Fruit fly (Drosophila melanogaster) whole organism, embryonic: Measurements from ENCODE around the gene CG31807.

Source experiments
- Bteb2 ChIP-seq: fragments of 200-800 bp; sonication (Bioruptor generic); optimal IDR thresholded peaks from 2 replicates; lab custom pipeline; 2016; ENCODE audit warnings: missing biosample characterization, missing genetic modification characterization
- CG10267 ChIP-seq: fragments of 200-800 bp; sonication (Bioruptor generic); optimal IDR thresholded peaks from 2 replicates; lab custom pipeline; 2018; ENCODE audit warnings: missing biosample characterization, mild to moderate bottlenecking, missing genetic modification characterization, moderate library complexity
- CG10654 ChIP-seq: fragments of 200-800 bp; sonication (Bioruptor generic); optimal IDR thresholded peaks from 2 replicates; lab custom pipeline; 2016; ENCODE audit warnings: missing biosample characterization, missing genetic modification characterization
- CG11560 ChIP-seq: fragments of 200-800 bp; sonication (Bioruptor generic); IDR thresholded peaks from 3 replicates; pipeline ENCODE4 v1.3.6; 2022; ENCODE audit warnings: missing biosample characterization, missing genetic modification characterization
- CG12391 ChIP-seq: fragments of 200-800 bp; sonication (Bioruptor generic); optimal IDR thresholded peaks from 3 replicates; lab custom pipeline; 2018; ENCODE audit warnings: missing biosample characterization, mild to moderate bottlenecking, missing genetic modification characterization, moderate library complexity
- CG14965 ChIP-seq: fragments of 200-800 bp; sonication (Bioruptor generic); optimal IDR thresholded peaks from 2 replicates; lab custom pipeline; 2016; ENCODE audit warnings: missing biosample characterization, missing genetic modification characterization, borderline replicate concordance
- CG15601 ChIP-seq: fragments of 200-800 bp; sonication (Bioruptor generic); optimal IDR thresholded peaks from 3 replicates; lab custom pipeline; 2019; ENCODE audit warnings: missing biosample characterization, mild to moderate bottlenecking, missing genetic modification characterization, moderate library complexity
- CG2202 ChIP-seq: fragments of 200-800 bp; sonication (Bioruptor generic); optimal IDR thresholded peaks from 2 replicates; lab custom pipeline; 2018; ENCODE audit warnings: missing biosample characterization, mild to moderate bottlenecking, missing genetic modification characterization
- CG31388 ChIP-seq: fragments of 200-800 bp; sonication (Bioruptor generic); optimal IDR thresholded peaks from 2 replicates; lab custom pipeline; 2016; ENCODE audit warnings: missing biosample characterization, missing genetic modification characterization
- CG34224 ChIP-seq: fragments of 200-800 bp; sonication (Bioruptor generic); IDR thresholded peaks from 3 replicates; pipeline ENCODE4 v1.3.6; 2022; ENCODE audit warnings: missing biosample characterization, missing genetic modification characterization; ENCODE audit not compliant: partially characterized antibody
- CG4328 ChIP-seq: fragments of 200-800 bp; sonication (Bioruptor generic); optimal IDR thresholded peaks from 3 replicates; lab custom pipeline; 2017; ENCODE audit warnings: missing biosample characterization, missing genetic modification reagents, missing genetic modification characterization
- CG4617 ChIP-seq: fragments of 200-800 bp; sonication (Bioruptor generic); optimal IDR thresholded peaks from 3 replicates; lab custom pipeline; 2016; ENCODE audit warnings: missing biosample characterization, missing genetic modification characterization, borderline replicate concordance
- CG5953 ChIP-seq: fragments of 200-800 bp; sonication (Bioruptor generic); IDR thresholded peaks from 2 replicates; pipeline ENCODE4 v1.3.6; 2022; ENCODE audit warnings: missing biosample characterization, missing genetic modification characterization
- CG6765 ChIP-seq: fragments of 200-800 bp; sonication (Bioruptor generic); optimal IDR thresholded peaks from 3 replicates; lab custom pipeline; 2017; ENCODE audit warnings: missing biosample characterization, mild to moderate bottlenecking, missing genetic modification characterization
- CG6854 ChIP-seq: fragments of 200-800 bp; sonication (Bioruptor generic); optimal IDR thresholded peaks from 3 replicates; lab custom pipeline; 2017; ENCODE audit warnings: missing biosample characterization, mild to moderate bottlenecking, missing genetic modification characterization
- CG8281 ChIP-seq: fragments of 200-800 bp; sonication (Bioruptor generic); optimal IDR thresholded peaks from 2 replicates; lab custom pipeline; 2018; ENCODE audit warnings: missing biosample characterization, mild to moderate bottlenecking, missing genetic modification characterization, moderate library complexity
- Dip3 ChIP-seq: fragments of 200-800 bp; sonication (Bioruptor generic); optimal IDR thresholded peaks from 3 replicates; lab custom pipeline; 2016; ENCODE audit warnings: missing biosample characterization, missing genetic modification characterization
- Dll ChIP-seq: fragments of 200-800 bp; sonication (Bioruptor generic); IDR thresholded peaks from 4 replicates; pipeline ENCODE4 v1.3.6; 2022; ENCODE audit warnings: missing biosample characterization, missing genetic modification characterization; ENCODE audit not compliant: partially characterized antibody
- Dp ChIP-seq: fragments of 200-800 bp; sonication (Bioruptor generic); optimal IDR thresholded peaks from 2 replicates; lab custom pipeline; 2018; ENCODE audit warnings: missing biosample characterization, mild to moderate bottlenecking, missing genetic modification characterization, moderate library complexity
- Drgx ChIP-seq: fragments of 200-800 bp; sonication (Bioruptor generic); IDR thresholded peaks from 2 replicates; pipeline ENCODE4 v1.3.6; 2022; ENCODE audit warnings: missing biosample characterization, missing genetic modification characterization
- Ets97D ChIP-seq: fragments of 200-800 bp; sonication (Bioruptor generic); optimal IDR thresholded peaks from 3 replicates; lab custom pipeline; 2016; ENCODE audit warnings: missing biosample characterization, missing genetic modification characterization
- H15 ChIP-seq: fragments of 200-800 bp; sonication (Bioruptor generic); IDR thresholded peaks from 3 replicates; pipeline ENCODE4 v1.3.6; 2022; ENCODE audit warnings: missing biosample characterization, missing genetic modification characterization
- Lhr ChIP-seq: fragments of 200-800 bp; sonication (Bioruptor generic); optimal IDR thresholded peaks from 3 replicates; lab custom pipeline; 2017; ENCODE audit warnings: mild to moderate bottlenecking, missing biosample characterization, missing genetic modification reagents, missing genetic modification characterization
- MBD-R2 ChIP-seq: fragments of 200-800 bp; sonication (Bioruptor generic); IDR thresholded peaks from 2 replicates; pipeline ENCODE4 v1.3.6; 2022; ENCODE audit warnings: missing biosample characterization, missing genetic modification characterization
- MESR4 ChIP-seq: fragments of 200-800 bp; sonication (Bioruptor generic); optimal IDR thresholded peaks from 2 replicates; lab custom pipeline; 2018; ENCODE audit warnings: missing biosample characterization, mild to moderate bottlenecking, missing genetic modification characterization, moderate library complexity
- Med ChIP-seq: fragments of 200-800 bp; sonication (Bioruptor generic); peaks from one replicate; lab custom pipeline; 2016; ENCODE audit warnings: missing biosample characterization, missing genetic modification characterization, mild to moderate bottlenecking, inconsistent platforms, moderate library complexity
- NK7.1 ChIP-seq: fragments of 200-800 bp; sonication (Bioruptor generic); optimal IDR thresholded peaks from 3 replicates; lab custom pipeline; 2016; ENCODE audit warnings: missing biosample characterization, missing genetic modification characterization
- Nf-YB ChIP-seq: fragments of 200-800 bp; sonication (Bioruptor generic); optimal IDR thresholded peaks from 3 replicates; lab custom pipeline; 2019; ENCODE audit warnings: missing biosample characterization, mild to moderate bottlenecking, missing genetic modification characterization, moderate library complexity
- ab ChIP-seq: fragments of 200-800 bp; sonication (Bioruptor generic); optimal IDR thresholded peaks from 2 replicates; lab custom pipeline; 2016; ENCODE audit warnings: missing biosample characterization, missing genetic modification characterization
- ash1 ChIP-seq: fragments of 200-800 bp; sonication (Bioruptor generic); optimal IDR thresholded peaks from 2 replicates; lab custom pipeline; 2018; ENCODE audit warnings: missing biosample characterization, mild to moderate bottlenecking, missing genetic modification characterization
- ato ChIP-seq: fragments of 200-800 bp; sonication (Bioruptor generic); IDR thresholded peaks from 2 replicates; pipeline ENCODE4 v1.3.6; 2022; ENCODE audit warnings: missing biosample characterization, missing genetic modification characterization; ENCODE audit not compliant: partially characterized antibody
- bcd ChIP-seq: fragments of 200-800 bp; sonication (Bioruptor generic); optimal IDR thresholded peaks from 2 replicates; lab custom pipeline; 2017; ENCODE audit warnings: missing biosample characterization, mild to moderate bottlenecking, missing genetic modification characterization
- br ChIP-seq: fragments of >200 bp; optimal IDR thresholded peaks from 2 replicates; lab custom pipeline; 2017
- croc ChIP-seq: fragments of 200-800 bp; sonication (Bioruptor generic); conservative IDR thresholded peaks from 3 replicates; pipeline ENCODE4 v1.3.6; 2022; ENCODE audit warnings: missing biosample characterization, missing genetic modification characterization
- ems ChIP-seq: fragments of 200-800 bp; sonication (Bioruptor generic); optimal IDR thresholded peaks from 3 replicates; lab custom pipeline; 2016; ENCODE audit warnings: missing biosample characterization, missing genetic modification characterization
- fd3F ChIP-seq: fragments of 200-800 bp; sonication (Bioruptor generic); optimal IDR thresholded peaks from 2 replicates; lab custom pipeline; 2018; ENCODE audit warnings: missing biosample characterization, mild to moderate bottlenecking, missing genetic modification characterization, moderate library complexity
- fd64A ChIP-seq: fragments of 200-800 bp; sonication (Bioruptor generic); optimal IDR thresholded peaks from 3 replicates; lab custom pipeline; 2018; ENCODE audit warnings: missing biosample characterization, mild to moderate bottlenecking, missing genetic modification characterization
- fd96Cb ChIP-seq: fragments of 200-800 bp; sonication (Bioruptor generic); optimal IDR thresholded peaks from 2 replicates; lab custom pipeline; 2018; ENCODE audit warnings: missing biosample characterization, mild to moderate bottlenecking, missing genetic modification characterization, moderate library complexity
- gfzf ChIP-seq: fragments of 200-800 bp; sonication (Bioruptor generic); optimal IDR thresholded peaks from 2 replicates; lab custom pipeline; 2016; ENCODE audit warnings: missing biosample characterization, mild to moderate bottlenecking, missing genetic modification characterization, moderate library complexity
- gsb-n ChIP-seq: fragments of 200-800 bp; sonication (Bioruptor generic); optimal IDR thresholded peaks from 3 replicates; lab custom pipeline; 2018; ENCODE audit warnings: missing biosample characterization, mild to moderate bottlenecking, missing genetic modification characterization
- gt ChIP-seq: fragments of 200-800 bp; sonication (Bioruptor generic); IDR thresholded peaks from 2 replicates; pipeline ENCODE4 v1.3.6; 2022; ENCODE audit warnings: missing biosample characterization, missing genetic modification characterization
- pzg ChIP-seq: fragments of 200-800 bp; sonication (Bioruptor generic); optimal IDR thresholded peaks from 3 replicates; lab custom pipeline; 2018; ENCODE audit warnings: missing biosample characterization, mild to moderate bottlenecking, missing genetic modification characterization, moderate library complexity
- so ChIP-seq: fragments of 200-800 bp; sonication (Bioruptor generic); IDR thresholded peaks from 3 replicates; pipeline ENCODE4 v1.3.6; 2022; ENCODE audit warnings: missing biosample characterization, missing genetic modification characterization
- sob ChIP-seq: fragments of 200-800 bp; sonication (Bioruptor generic); IDR thresholded peaks from 2 replicates; pipeline ENCODE4 v1.3.6; 2022; ENCODE audit warnings: missing biosample characterization, missing genetic modification characterization
- stwl ChIP-seq: fragments of 200-800 bp; sonication (Bioruptor generic); optimal IDR thresholded peaks from 3 replicates; lab custom pipeline; 2018; ENCODE audit warnings: missing biosample characterization, mild to moderate bottlenecking, missing genetic modification characterization, moderate library complexity
- ttk ChIP-seq: fragments of 200-800 bp; sonication (Bioruptor generic); IDR thresholded peaks from 2 replicates; pipeline ENCODE4 v2.1.2; 2022; ENCODE audit warnings: missing biosample characterization, missing genetic modification characterization
- unpg ChIP-seq: fragments of 200-800 bp; sonication (Bioruptor generic); optimal IDR thresholded peaks from 3 replicates; lab custom pipeline; 2018; ENCODE audit warnings: missing biosample characterization, mild to moderate bottlenecking, missing genetic modification characterization, moderate library complexity
- zfh2 ChIP-seq: fragments of 200-800 bp; sonication (Bioruptor generic); optimal IDR thresholded peaks from 2 replicates; lab custom pipeline; 2016; ENCODE audit warnings: missing biosample characterization, missing genetic modification characterization

The CG31807 gene

DNA sequence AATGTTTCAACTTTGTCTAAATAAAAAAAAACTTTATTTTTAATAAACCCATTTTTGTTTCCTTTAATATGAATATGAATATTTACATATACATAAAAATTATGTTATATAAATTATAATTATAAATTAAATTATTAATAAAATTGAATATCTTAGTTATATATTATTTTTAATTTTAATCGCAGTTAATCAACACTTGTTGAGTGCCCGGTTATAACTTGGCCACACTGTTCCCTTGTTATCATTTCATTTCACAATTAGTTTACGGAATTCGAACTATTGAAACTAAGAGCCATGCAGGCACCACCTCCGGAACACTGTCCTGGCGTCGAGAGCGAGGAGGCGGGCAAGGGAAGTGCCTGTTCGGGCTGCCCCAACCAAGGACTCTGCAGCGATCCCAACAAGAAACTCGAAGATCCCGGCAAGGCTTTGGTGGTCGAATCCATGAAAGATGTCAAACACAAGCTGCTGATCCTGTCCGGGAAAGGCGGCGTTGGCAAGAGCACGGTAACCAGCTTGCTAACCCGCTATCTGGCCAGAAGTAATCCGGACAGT is 48.6 kb upstream of the CG31807 start, which contains the start of gene Nubp1:
Nubp1 (plus strand) TSS at position 213 of the 555 bp plus-strand sequence.
- TF ChIP-seq CG11560 (tag; lab: Robert Waterston, UW) (no peak), CG4617 (GFP tag; lab: Kevin White, UChicago) (peak; percentile 67), Med (GFP tag; lab: Kevin White, UChicago) (peak; percentile 57), zfh2 (GFP tag; lab: Kevin White, UChicago) (no peak), CG34224 (GFP tag; lab: Robert Waterston, UW) (0 out of 3 replicates have a peak, but pooled peaks have one; percentile 31), CG10267 (tag; lab: Kevin White, UChicago) (peak; percentile 67), MBD-R2 (GFP tag; lab: Robert Waterston, UW) (peak; percentile 50), MESR4 (peak; percentile 68), stwl (peak; percentile 76), pzg (GFP tag; lab: Kevin White, UChicago) (peak; percentile 11), CG15601 (tag; lab: Kevin White, UChicago) (no peak), Nf-YB (GFP tag; lab: Kevin White, UChicago) (no peak), sob (GFP tag; lab: Robert Waterston, UW) (peak; percentile 10; the same call in 1 of the 2 replicates)

DNA sequence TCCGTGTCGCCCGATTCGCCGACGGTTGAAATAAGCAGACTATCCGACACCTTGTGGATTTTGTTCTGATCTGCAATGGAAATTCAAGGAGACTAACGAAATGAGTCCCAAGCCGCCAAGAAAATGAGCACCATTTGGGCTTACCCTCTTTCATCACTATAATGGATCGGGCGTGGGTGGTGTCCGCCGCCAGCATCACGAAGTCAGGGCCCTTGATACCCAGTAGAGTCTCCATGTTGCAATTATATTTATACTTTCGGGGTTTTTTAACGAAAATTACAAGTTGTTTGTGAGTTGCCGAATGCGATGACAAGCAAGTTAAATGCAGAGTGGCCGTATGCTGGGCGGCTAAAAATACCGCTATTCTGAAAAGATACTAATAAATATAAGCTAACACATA is 48.0 kb upstream of the CG31807 start, which contains the start of gene Prosbeta4:
Prosbeta4 (minus strand) TSS at position 335 of the 400 bp plus-strand sequence.
- TF ChIP-seq CG8281 (tag; lab: Kevin White, UChicago), result no peak
- no peak for TF ChIP-seq fd3F (GFP tag; lab: Kevin White, UChicago)
- TF ChIP-seq ash1 (GFP tag; lab: Kevin White, UChicago), result no peak
- TF ChIP-seq ttk, result no peak
- no peak for TF ChIP-seq CG5953 (GFP tag; lab: Robert Waterston, UW)
- TF ChIP-seq CG2202 (tag; lab: Kevin White, UChicago), result no peak
- no peak for TF ChIP-seq ems
- no peak for TF ChIP-seq so (GFP tag; lab: Robert Waterston, UW)
- TF ChIP-seq CG10654 (GFP tag; lab: Kevin White, UChicago), result no peak
- TF ChIP-seq gfzf (GFP tag; lab: Kevin White, UChicago), result peak; percentile 42
- TF ChIP-seq CG4328 (GFP tag; lab: Kevin White, UChicago), result no peak
- no peak for TF ChIP-seq Dip3 (GFP tag; lab: Kevin White, UChicago)
- no peak for TF ChIP-seq CG6854
- no peak for TF ChIP-seq croc (GFP tag; lab: Robert Waterston, UW)
- TF ChIP-seq bcd (GFP tag; lab: Kevin White, UChicago), result no peak
- no peak for TF ChIP-seq Drgx
- no peak for TF ChIP-seq br (lab: Kevin White, UChicago)
- TF ChIP-seq fd96Cb, result no peak
- TF ChIP-seq CG31388 (GFP tag; lab: Kevin White, UChicago), result no peak
- TF ChIP-seq Dll, result no peak
- no peak for TF ChIP-seq fd64A (GFP tag; lab: Kevin White, UChicago)
- peak; percentile 15 for TF ChIP-seq pzg (GFP tag; lab: Kevin White, UChicago)
- no peak for TF ChIP-seq CG6765 (GFP tag; lab: Kevin White, UChicago)
- no peak for TF ChIP-seq CG12391 (tag; lab: Kevin White, UChicago)
- peak; percentile 3 for TF ChIP-seq CG4617 (GFP tag; lab: Kevin White, UChicago)
- peak; percentile 50 for TF ChIP-seq MBD-R2 (GFP tag; lab: Robert Waterston, UW)
- no peak for TF ChIP-seq gsb-n
- no peak for TF ChIP-seq ato (GFP tag; lab: Robert Waterston, UW)
- TF ChIP-seq NK7.1 (GFP tag; lab: Kevin White, UChicago), result no peak
- no peak for TF ChIP-seq Lhr (GFP tag; lab: Kevin White, UChicago)
- TF ChIP-seq Ets97D (GFP tag; lab: Kevin White, UChicago), result no peak
- no peak for TF ChIP-seq ab (GFP tag; lab: Kevin White, UChicago)
- TF ChIP-seq CG14965 (GFP tag; lab: Kevin White, UChicago), result no peak
- TF ChIP-seq unpg, result no peak
- TF ChIP-seq H15 (GFP tag; lab: Robert Waterston, UW), result no peak
- TF ChIP-seq gt (GFP tag; lab: Robert Waterston, UW), result no peak
- peak; percentile 13 for TF ChIP-seq Dp (GFP tag; lab: Kevin White, UChicago)
- TF ChIP-seq Bteb2 (GFP tag; lab: Kevin White, UChicago), result no peak
